Worm (Caenorhabditis elegans) whole organism, L2 larva: ENCODE data around the gene oac-23.

ENCODE experiments used
- nhr-25 ChIP-seq: fragments of 150-350 bp; sonication (generic microtip); optimal IDR thresholded peaks from 3 replicates; lab custom pipeline; 2014; ENCODE audit warnings: missing biosample characterization, missing genetic modification characterization
- ztf-4 ChIP-seq: fragments of 150-350 bp; optimal IDR thresholded peaks from 2 replicates; lab custom pipeline; 2014; ENCODE audit warnings: missing biosample characterization, missing genetic modification characterization

ce11 chrIV:3918160-3918559 is 36.9 kb downstream of the oac-23 start, which contains the start of gene F56D6.23:
- no peak for TF ChIP-seq nhr-25 (tag; lab: Kevin White, UChicago)
- no peak for TF ChIP-seq ztf-4
